Worm (Caenorhabditis elegans): ENCODE measurements around the gene F40G12.6.

ce11 chrV:14282222-14282709, 9.3 kb upstream of the F40G12.6 start, which contains the start of the genes srt-74 and F40G12.9:
- TF ChIP-seq T22C8.4 (GFP tag; IDR thresholded peaks at IDR 0.05) (no peak), klf-2 (GFP tag; conservative IDR thresholded peaks at IDR 0.05) (no peak), cog-1 (tag; optimal IDR thresholded peaks at IDR 0.05) (no peak), med-1 (GFP tag; optimal IDR thresholded peaks at IDR 0.05; ENCODE audit: insufficient read depth) (no peak), tab-1 (GFP tag; IDR thresholded peaks at IDR 0.05) (no peak), ztf-23 (GFP tag; IDR thresholded peaks at IDR 0.05) (no peak), flt-1 (GFP tag; IDR thresholded peaks at IDR 0.05) (no peak), ref-1 (GFP tag; conservative IDR thresholded peaks at IDR 0.05) (no peak)
